Worm (Caenorhabditis elegans): ENCODE results near the gene pfut-1.

The pfut-1 gene

ce11 chrX:3116033-3116876 lies 49.4 kb upstream of the pfut-1 start, which contains the start of gene mai-1 (continued):
- no peak for TF ChIP-seq zfp-3 (GFP tag; conservative IDR thresholded peaks at IDR 0.05)
- TF ChIP-seq dmd-8 (GFP tag; IDR thresholded peaks at IDR 0.05), result no peak
- no peak for TF ChIP-seq nhr-6 (tag; optimal IDR thresholded peaks at IDR 0.05)
- no peak for TF ChIP-seq dpl-1 (GFP tag; optimal IDR thresholded peaks at IDR 0.05)
- TF ChIP-seq mxl-3 (GFP tag; optimal IDR thresholded peaks at IDR 0.05), result no peak
- no peak for TF ChIP-seq ces-1 (GFP tag; optimal IDR thresholded peaks at IDR 0.05)
- no peak for TF ChIP-seq jun-1 (tag; optimal IDR thresholded peaks at IDR 0.05)
- no peak for TF ChIP-seq dmd-9 (GFP tag; IDR thresholded peaks at IDR 0.05)
- TF ChIP-seq Y48G9A.11 (GFP tag; IDR thresholded peaks at IDR 0.05), result peak; percentile 45; the same call in 1 of the 2 replicates
- no peak for TF ChIP-seq php-3 (GFP tag; IDR thresholded peaks at IDR 0.05)
- peak; percentile 42; the same call in 1 of the 2 replicates for TF ChIP-seq snpc-1.2 (GFP tag; IDR thresholded peaks at IDR 0.05)
- TF ChIP-seq lin-13 (GFP tag; optimal IDR thresholded peaks at IDR 0.05), result no peak
- no peak for TF ChIP-seq nhr-77 (tag; optimal IDR thresholded peaks at IDR 0.05)
- TF ChIP-seq pha-4 (GFP tag; IDR thresholded peaks at IDR 0.05), result no peak
- TF ChIP-seq pha-4 (tag; optimal IDR thresholded peaks at IDR 0.05), result no peak
- TF ChIP-seq ZK337.2 (GFP tag; IDR thresholded peaks at IDR 0.05), result no peak
- TF ChIP-seq fos-1 (tag; optimal IDR thresholded peaks at IDR 0.05), result no peak
- TF ChIP-seq snpc-4 (tag; optimal IDR thresholded peaks at IDR 0.05), result no peak
- peak; percentile 59; the same call in 1 of the 2 replicates for TF ChIP-seq madf-9 (GFP tag; conservative IDR thresholded peaks at IDR 0.05)
- no peak for TF ChIP-seq ztf-7 (tag; optimal IDR thresholded peaks at IDR 0.05)
- no peak for TF ChIP-seq spr-1 (tag; optimal IDR thresholded peaks at IDR 0.05)
- no peak for TF ChIP-seq nhr-41 (GFP tag; IDR thresholded peaks at IDR 0.05)
- TF ChIP-seq vab-7 (GFP tag; IDR thresholded peaks at IDR 0.05), result no peak
- no peak for TF ChIP-seq ztf-11 (tag; optimal IDR thresholded peaks at IDR 0.05)
- peak; percentile 28 for TF ChIP-seq nhr-10 (tag; optimal IDR thresholded peaks at IDR 0.05)
- TF ChIP-seq Y105C5A.15 (GFP tag; IDR thresholded peaks at IDR 0.05), result no peak
- no peak for TF ChIP-seq Y5F2A.4 (GFP tag; optimal IDR thresholded peaks at IDR 0.05)
- no peak for TF ChIP-seq T26A8.4 (GFP tag; IDR thresholded peaks at IDR 0.05)
- no peak for TF ChIP-seq zip-2 (tag; optimal IDR thresholded peaks at IDR 0.05)
- peak; percentile 27 for TF ChIP-seq F37D6.2 (tag; optimal IDR thresholded peaks at IDR 0.05)
- TF ChIP-seq ZK546.5 (tag; optimal IDR thresholded peaks at IDR 0.05), result no peak
- peak in 1 of 2 experiments; percentile 0 for TF ChIP-seq daf-16 (GFP tag; optimal IDR thresholded peaks at IDR 0.05)
- TF ChIP-seq daf-16 (tag; optimal IDR thresholded peaks at IDR 0.05), result peak; percentile 79
- no peak for TF ChIP-seq lin-15B (tag; optimal IDR thresholded peaks at IDR 0.05)
- peak; percentile 4 for TF ChIP-seq hlh-11 (tag; optimal IDR thresholded peaks at IDR 0.05)
- no peak for TF ChIP-seq nhr-102 (tag; optimal IDR thresholded peaks at IDR 0.05)
- TF ChIP-seq Y75B8A.6 (GFP tag; IDR thresholded peaks at IDR 0.05), result 0 out of 2 replicates have a peak, but pooled peaks have one; percentile 40
- peak in 1 of 2 experiments; percentile 79 for TF ChIP-seq unc-62 (GFP tag; optimal IDR thresholded peaks at IDR 0.05 in 1 of 2)
- no peak for TF ChIP-seq unc-62 (tag; optimal IDR thresholded peaks at IDR 0.05)
- TF ChIP-seq hlh-30 (tag; optimal IDR thresholded peaks at IDR 0.05; ENCODE audit: insufficient read depth), result no peak
- TF ChIP-seq rbr-2 (tag; optimal IDR thresholded peaks at IDR 0.05), result peak; percentile 59
- TF ChIP-seq unc-39 (tag; optimal IDR thresholded peaks at IDR 0.05), result no peak
- TF ChIP-seq lir-3 (tag; optimal IDR thresholded peaks at IDR 0.05), result no peak
- TF ChIP-seq set-16 (GFP tag; IDR thresholded peaks at IDR 0.05), result peak; percentile 89
- TF ChIP-seq daf-8 (GFP tag; IDR thresholded peaks at IDR 0.05), result no peak
- no peak for TF ChIP-seq lin-29 (GFP tag; IDR thresholded peaks at IDR 0.05)
- TF ChIP-seq dmd-6 (GFP tag; IDR thresholded peaks at IDR 0.05), result no peak; the same call in none of the 2 replicates
- peak; percentile 100 for TF ChIP-seq aha-1 (tag)
- TF ChIP-seq nhr-76 (tag; optimal IDR thresholded peaks at IDR 0.05), result no peak
- TF ChIP-seq hmg-1.1 (GFP tag; IDR thresholded peaks at IDR 0.05), result peak; percentile 88
- no peak for TF ChIP-seq duxl-1 (tag; optimal IDR thresholded peaks at IDR 0.05; ENCODE audit: poor library complexity)

All from whole organism, L4 larva.